Worm (Caenorhabditis elegans) whole organism, young adult: Measurements from ENCODE around the gene alg-4.

Source experiments
- B0019.2 ChIP-seq: fragments of 200-800 bp; sonication (Bioruptor generic); conservative IDR thresholded peaks from 2 replicates; pipeline ENCODE4 v1.3.6; 2022; ENCODE audit warnings: missing genetic modification reagents, missing genetic modification characterization, missing compliant biosample characterization
- B0035.1 ChIP-seq: sonication (generic microtip); optimal IDR thresholded peaks from 2 replicates; lab custom pipeline; 2016; ENCODE audit warnings: missing genetic modification characterization, mild to moderate bottlenecking, missing compliant biosample characterization, missing genotype, missing genetic modification reagents
- B0261.1 ChIP-seq: sonication (generic microtip); optimal IDR thresholded peaks from 2 replicates; lab custom pipeline; 2016; ENCODE audit warnings: mild to moderate bottlenecking, missing genetic modification characterization, moderate library complexity, missing compliant biosample characterization
- B0336.3 ChIP-seq: fragments of 200-800 bp; sonication (Bioruptor generic); IDR thresholded peaks from 2 replicates; pipeline ENCODE4 v1.3.6; 2022; ENCODE audit warnings: missing genetic modification characterization, missing compliant biosample characterization
- F39B2.1 ChIP-seq: fragments of 200-800 bp; sonication (Bioruptor generic); IDR thresholded peaks from 2 replicates; pipeline ENCODE4 v1.3.6; 2022; ENCODE audit warnings: missing genetic modification reagents, missing genetic modification characterization, missing compliant biosample characterization
- F55B11.4 ChIP-seq: sonication (generic microtip); optimal IDR thresholded peaks from 2 replicates; lab custom pipeline; 2016; ENCODE audit warnings: missing compliant biosample characterization, missing genetic modification characterization, borderline replicate concordance; ENCODE audit not compliant: insufficient read depth
- K11D2.4 ChIP-seq: fragments of 200-800 bp; sonication (Bioruptor generic); IDR thresholded peaks from 2 replicates; pipeline ENCODE4 v1.3.6; 2022; ENCODE audit warnings: missing genetic modification reagents, missing genetic modification characterization, missing compliant biosample characterization
- K12H6.12 ChIP-seq: fragments of 200-800 bp; sonication (Bioruptor generic); optimal IDR thresholded peaks from 2 replicates; lab custom pipeline; 2018; ENCODE audit warnings: mild to moderate bottlenecking, missing genetic modification characterization, missing compliant biosample characterization
- T07F8.4 ChIP-seq: sonication (generic microtip); optimal IDR thresholded peaks from 2 replicates; lab custom pipeline; 2016; ENCODE audit warnings: mild to moderate bottlenecking, missing genetic modification characterization, moderate library complexity, missing compliant biosample characterization
- T26A5.8 ChIP-seq: sonication (generic microtip); optimal IDR thresholded peaks from 2 replicates; lab custom pipeline; 2016; ENCODE audit warnings: missing genetic modification characterization, missing compliant biosample characterization
- Y56A3A.18 ChIP-seq: fragments of 200-800 bp; sonication (Bioruptor generic); IDR thresholded peaks from 2 replicates; pipeline ENCODE4 v1.3.6; 2022; ENCODE audit warnings: missing genetic modification reagents, missing genetic modification characterization, missing compliant biosample characterization
- aptf-3 ChIP-seq: fragments of 200-800 bp; sonication (Bioruptor generic); IDR thresholded peaks from 2 replicates; pipeline ENCODE4 v1.3.6; 2022; ENCODE audit warnings: missing genetic modification characterization, missing compliant biosample characterization
- atf-7 ChIP-seq: sonication (generic microtip); optimal IDR thresholded peaks from 2 replicates; lab custom pipeline; 2017; ENCODE audit warnings: mild to moderate bottlenecking, missing genetic modification characterization, missing compliant biosample characterization
- attf-3 ChIP-seq: fragments of 200-800 bp; sonication (Bioruptor generic); conservative IDR thresholded peaks from 2 replicates; pipeline ENCODE4 v1.3.6; 2022; ENCODE audit warnings: missing genetic modification reagents, missing genetic modification characterization, missing compliant biosample characterization
- attf-6 ChIP-seq: fragments of 200-800 bp; sonication (Bioruptor generic); IDR thresholded peaks from 2 replicates; pipeline ENCODE4 v1.3.6; 2022; ENCODE audit warnings: missing genetic modification reagents, missing genetic modification characterization, missing compliant biosample characterization
- ccch-3 ChIP-seq: fragments of 200-800 bp; sonication (Bioruptor generic); optimal IDR thresholded peaks from 2 replicates; lab custom pipeline; 2018; ENCODE audit warnings: mild to moderate bottlenecking, missing genetic modification characterization, missing compliant biosample characterization
- cebp-2 ChIP-seq: fragments of 200-800 bp; sonication (Bioruptor generic); IDR thresholded peaks from 2 replicates; pipeline ENCODE4 v1.3.6; 2022; ENCODE audit warnings: missing genetic modification characterization, missing compliant biosample characterization
- ceh-100 ChIP-seq: fragments of 200-800 bp; sonication (Bioruptor generic); IDR thresholded peaks from 2 replicates; pipeline ENCODE4 v1.3.6; 2022; ENCODE audit warnings: missing genetic modification reagents, missing genetic modification characterization, missing compliant biosample characterization
- ceh-79 ChIP-seq: sonication (generic microtip); optimal IDR thresholded peaks from 2 replicates; lab custom pipeline; 2017; ENCODE audit warnings: mild to moderate bottlenecking, missing genetic modification characterization, missing compliant biosample characterization
- ceh-91 ChIP-seq: fragments of 200-800 bp; sonication (Bioruptor generic); IDR thresholded peaks from 2 replicates; pipeline ENCODE4 v1.3.6; 2022; ENCODE audit warnings: missing genetic modification reagents, missing genetic modification characterization, missing compliant biosample characterization
- die-1 ChIP-seq: sonication (generic microtip); optimal IDR thresholded peaks from 2 replicates; lab custom pipeline; 2016; ENCODE audit warnings: missing genotype, mild to moderate bottlenecking, missing genetic modification characterization, missing compliant biosample characterization
- dpl-1 ChIP-seq: fragments of 150-350 bp; optimal IDR thresholded peaks from 2 replicates; lab custom pipeline; 2014; ENCODE audit warnings: missing biosample characterization, missing genetic modification reagents, missing genetic modification characterization
- egl-18 ChIP-seq: fragments of 200-800 bp; sonication (Bioruptor generic); IDR thresholded peaks from 2 replicates; pipeline ENCODE4 v1.3.6; 2022; ENCODE audit warnings: missing genetic modification reagents, missing genetic modification characterization, missing compliant biosample characterization
- ets-4 ChIP-seq: fragments of 200-800 bp; sonication (Bioruptor generic); optimal IDR thresholded peaks from 2 replicates; lab custom pipeline; 2018; ENCODE audit warnings: mild to moderate bottlenecking, missing genetic modification characterization, missing compliant biosample characterization
- him-1 ChIP-seq: sonication (generic microtip); optimal IDR thresholded peaks from 2 replicates; lab custom pipeline; 2016; ENCODE audit warnings: missing genotype, missing genetic modification reagents, missing genetic modification characterization, missing compliant biosample characterization
- hmg-1.2 ChIP-seq: fragments of 200-800 bp; sonication (Bioruptor generic); IDR thresholded peaks from 2 replicates; pipeline ENCODE4 v1.3.6; 2022; ENCODE audit warnings: missing genetic modification reagents, missing genetic modification characterization, missing compliant biosample characterization
- hrde-1 ChIP-seq: sonication (generic microtip); optimal IDR thresholded peaks from 2 replicates; lab custom pipeline; 2016; ENCODE audit warnings: missing genetic modification characterization, mild to moderate bottlenecking, missing compliant biosample characterization, moderate library complexity, missing genotype, missing genetic modification reagents, borderline replicate concordance
- lag-1 ChIP-seq: fragments of 200-800 bp; sonication (Bioruptor generic); IDR thresholded peaks from 2 replicates; pipeline ENCODE4 v1.3.6; 2022; ENCODE audit warnings: missing genetic modification reagents, missing genetic modification characterization, missing compliant biosample characterization
- let-607 ChIP-seq, 2 experiments: fragments of 200-800 bp in 1 of 2; sonication (Bioruptor generic) in 1 of 2; sonication (generic microtip) in 1 of 2; optimal IDR thresholded peaks; 2 replicates each; lab custom pipeline; 2016 to 2018; ENCODE audit warnings: mild to moderate bottlenecking in 2 of 2, missing compliant biosample characterization in 2 of 2, missing genetic modification characterization in 2 of 2, moderate library complexity in 2 of 2, missing genotype in 1 of 2
- madf-3 ChIP-seq: fragments of 200-800 bp; sonication (Bioruptor generic); IDR thresholded peaks from 2 replicates; pipeline ENCODE4 v1.3.6; 2022; ENCODE audit warnings: missing genetic modification reagents, missing genetic modification characterization, missing compliant biosample characterization
- madf-6 ChIP-seq: fragments of 200-800 bp; sonication (Bioruptor generic); IDR thresholded peaks from 2 replicates; pipeline ENCODE4 v1.3.6; 2022; ENCODE audit warnings: missing genetic modification reagents, missing genetic modification characterization, missing compliant biosample characterization
- mes-4 ChIP-seq: sonication (generic microtip); optimal IDR thresholded peaks from 2 replicates; lab custom pipeline; 2016; ENCODE audit warnings: missing genotype, missing genetic modification characterization, missing compliant biosample characterization
- nfyb-1 ChIP-seq: fragments of 200-800 bp; sonication (Bioruptor generic); IDR thresholded peaks from 2 replicates; pipeline ENCODE4 v1.3.6; 2022; ENCODE audit warnings: missing genetic modification reagents, missing genetic modification characterization, missing compliant biosample characterization
- nhr-179 ChIP-seq: sonication (generic microtip); optimal IDR thresholded peaks from 2 replicates; lab custom pipeline; 2016; ENCODE audit warnings: mild to moderate bottlenecking, missing genetic modification characterization, missing compliant biosample characterization
- rpc-1 ChIP-seq, 2 experiments: fragments of 150-350 bp in 1 of 2; sonication (generic microtip) in 1 of 2; optimal IDR thresholded peaks; 2 replicates each; lab custom pipeline; 2014 to 2018; ENCODE audit warnings: missing biosample characterization in 1 of 2, missing genetic modification characterization in 1 of 2, missing genetic modification reagents in 1 of 2, missing genotype in 1 of 2
- sea-2 ChIP-seq: fragments of 200-800 bp; sonication (Bioruptor generic); IDR thresholded peaks from 2 replicates; pipeline ENCODE4 v1.3.6; 2022; ENCODE audit warnings: missing genetic modification characterization, missing compliant biosample characterization
- tlf-1 ChIP-seq: fragments of 200-800 bp; sonication (Bioruptor generic); optimal IDR thresholded peaks from 2 replicates; lab custom pipeline; 2018; ENCODE audit warnings: mild to moderate bottlenecking, missing genetic modification characterization, missing compliant biosample characterization
- unc-130 ChIP-seq: sonication (generic microtip); optimal IDR thresholded peaks from 2 replicates; lab custom pipeline; 2016; ENCODE audit warnings: missing genetic modification reagents, missing genetic modification characterization, missing compliant biosample characterization
- unc-62 ChIP-seq: fragments of 150-350 bp; optimal IDR thresholded peaks from 2 replicates; lab custom pipeline; 2014; ENCODE audit warnings: missing biosample characterization, missing genetic modification reagents, missing genetic modification characterization
- zim-3 ChIP-seq: sonication (generic microtip); optimal IDR thresholded peaks from 2 replicates; lab custom pipeline; 2017; ENCODE audit warnings: mild to moderate bottlenecking, missing genetic modification characterization, moderate library complexity, missing compliant biosample characterization
- ztf-18 ChIP-seq: sonication (generic microtip); optimal IDR thresholded peaks from 2 replicates; lab custom pipeline; 2016; ENCODE audit warnings: missing genotype, mild to moderate bottlenecking, missing genetic modification characterization, missing compliant biosample characterization
- ztf-3 ChIP-seq: fragments of 200-800 bp; sonication (Bioruptor generic); optimal IDR thresholded peaks from 2 replicates; lab custom pipeline; 2018; ENCODE audit warnings: mild to moderate bottlenecking, missing genetic modification characterization, missing compliant biosample characterization

alg-4 gene

ce11 chrIII:9876951-9877350, 14.3 kb downstream of the alg-4 start, which contains the start of gene ZK757.10:
Gene ZK757.10, plus strand, starts transcription at chrIII:9877251.
- TF ChIP-seq aptf-3 (GFP tag; lab: Robert Waterston, UW), result no peak
- no peak for TF ChIP-seq F39B2.1 (GFP tag; lab: Robert Waterston, UW)

DNA sequence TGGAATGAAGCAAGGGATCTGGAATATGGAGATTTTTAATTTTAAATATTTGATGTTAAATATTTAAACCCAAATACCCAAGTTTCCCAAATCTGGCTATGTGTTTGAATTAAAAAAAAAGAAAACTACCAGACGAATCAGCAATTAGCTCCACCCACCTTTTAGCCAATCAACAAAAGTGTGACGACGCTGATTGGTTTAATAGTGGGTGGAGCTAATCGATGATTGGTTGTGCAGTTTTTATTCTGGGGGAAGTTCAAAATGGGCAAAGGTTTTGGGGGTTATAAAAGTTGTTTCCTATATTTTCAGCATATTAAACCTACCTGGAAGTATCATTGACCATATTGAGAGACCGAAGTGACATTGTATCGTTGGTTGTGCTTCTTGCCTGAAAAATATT, 16.7 kb downstream of the alg-4 start:
- no peak for TF ChIP-seq B0035.1 (tag; lab: Kevin White, UChicago)
- TF ChIP-seq ztf-18 (tag; lab: Kevin White, UChicago), result no peak
- TF ChIP-seq ztf-3 (GFP tag; lab: Kevin White, UChicago), result no peak
- TF ChIP-seq Y56A3A.18 (GFP tag; lab: Robert Waterston, UW), result no peak
- TF ChIP-seq attf-6 (GFP tag; lab: Robert Waterston, UW), result no peak
- TF ChIP-seq K12H6.12 (tag; lab: Kevin White, UChicago), result no peak
- TF ChIP-seq F55B11.4 (tag; lab: Kevin White, UChicago), result no peak
- no peak for TF ChIP-seq hmg-1.2 (GFP tag; lab: Robert Waterston, UW)
- no peak for TF ChIP-seq him-1 (tag; lab: Kevin White, UChicago)
- TF ChIP-seq egl-18, result no peak
- no peak for TF ChIP-seq B0261.1 (tag; lab: Kevin White, UChicago)
- no peak for TF ChIP-seq zim-3 (tag; lab: Kevin White, UChicago)
- no peak for TF ChIP-seq ccch-3
- no peak for TF ChIP-seq ceh-91 (GFP tag; lab: Robert Waterston, UW)
- no peak for TF ChIP-seq madf-6 (GFP tag; lab: Robert Waterston, UW)
- TF ChIP-seq mes-4, result no peak
- no peak for TF ChIP-seq atf-7 (tag; lab: Kevin White, UChicago)

DNA sequence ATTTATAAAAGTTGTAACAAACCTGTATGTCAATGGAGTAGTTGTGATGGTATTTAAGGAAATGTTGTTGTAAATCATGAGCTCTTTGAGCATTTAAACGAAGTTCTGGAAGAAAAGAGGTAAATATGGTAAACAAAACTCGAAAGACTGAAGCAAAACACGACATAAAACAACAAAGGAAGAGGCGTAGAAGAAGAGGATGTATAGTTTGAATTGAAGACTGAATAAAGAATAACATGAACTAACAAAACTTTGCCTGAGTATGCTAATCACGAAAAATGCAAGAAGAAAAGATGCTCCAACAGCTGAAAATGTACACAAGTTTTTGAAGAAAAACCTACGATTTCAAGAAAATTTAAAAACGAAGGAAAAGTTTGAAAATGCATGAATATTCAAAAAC, 20.2 kb downstream of the alg-4 start, which contains the start of gene ZK757.1:
Gene ZK757.1, minus strand, starts transcription at position 101 of the 400 bp plus-strand sequence.
- TF ChIP-seq lag-1 (no peak), B0019.2 (no peak), die-1 (no peak), ceh-79 (tag; lab: Kevin White, UChicago) (no peak), ets-4 (no peak), T07F8.4 (no peak), ceh-100 (GFP tag; lab: Robert Waterston, UW) (no peak), hrde-1 (tag; lab: Kevin White, UChicago) (no peak), tlf-1 (no peak), unc-130 (GFP tag; lab: Kevin White, UChicago) (no peak)

- TF ChIP-seq unc-62 (GFP tag; lab: Kevin White, UChicago) (no peak), dpl-1 (GFP tag; lab: Kevin White, UChicago) (peak; percentile 59), B0035.1 (tag; lab: Kevin White, UChicago) (no peak), ceh-91 (GFP tag; lab: Robert Waterston, UW) (no peak), sea-2 (GFP tag; lab: Robert Waterston, UW) (no peak), B0336.3 (GFP tag; lab: Robert Waterston, UW) (no peak), aptf-3 (GFP tag; lab: Robert Waterston, UW) (no peak), F55B11.4 (tag; lab: Kevin White, UChicago) (no peak), attf-3 (GFP tag; lab: Robert Waterston, UW) (no peak), T26A5.8 (tag; lab: Kevin White, UChicago) (no peak), madf-3 (0 out of 2 replicates have a peak, but pooled peaks have one; percentile 40), hrde-1 (tag; lab: Kevin White, UChicago) (no peak), cebp-2 (GFP tag; lab: Robert Waterston, UW) (no peak), let-607 (tag; optimal IDR thresholded peaks at IDR 0.05; lab: Kevin White, UChicago) (peak in 1 of 2 experiments; percentile 71), B0019.2 (no peak), attf-6 (GFP tag; lab: Robert Waterston, UW) (no peak), nhr-179 (tag; lab: Kevin White, UChicago) (no peak), nfyb-1 (no peak), K11D2.4 (GFP tag; lab: Robert Waterston, UW) (peak; percentile 58; the same call in 1 of the 2 replicates), Y56A3A.18 (GFP tag; lab: Robert Waterston, UW) (no peak), rpc-1 (optimal IDR thresholded peaks at IDR 0.05; lab: Kevin White, UChicago) (no peak), rpc-1 (tag; optimal IDR thresholded peaks at IDR 0.05; lab: Kevin White, UChicago) (no peak)
Observed at ce11 chrIII:9867780-9868503, 23.3 kb downstream of the alg-4 start, which contains the start of gene dhhc-4. Gene dhhc-4, minus strand, starts transcription at chrIII:9867792.
